Worm (Caenorhabditis elegans) whole organism, young adult: Measurements from ENCODE around the gene rilp-1.

Source experiments
- F49E8.2 ChIP-seq: sonication (generic microtip); optimal IDR thresholded peaks from 3 replicates; lab custom pipeline; 2017; ENCODE audit warnings: missing genetic modification characterization, mild to moderate bottlenecking, missing compliant biosample characterization, antibody characterized with exemption, moderate library complexity; ENCODE audit not compliant: insufficient read depth
- Y53G8AR.9 ChIP-seq: fragments of 200-800 bp; sonication (Bioruptor generic); conservative IDR thresholded peaks from 2 replicates; pipeline ENCODE4 v1.3.6; 2022; ENCODE audit warnings: missing genetic modification reagents, missing genetic modification characterization, missing compliant biosample characterization
- Y56A3A.18 ChIP-seq: fragments of 200-800 bp; sonication (Bioruptor generic); IDR thresholded peaks from 2 replicates; pipeline ENCODE4 v1.3.6; 2022; ENCODE audit warnings: missing genetic modification reagents, missing genetic modification characterization, missing compliant biosample characterization
- ZK185.1 ChIP-seq: sonication (generic microtip); optimal IDR thresholded peaks from 2 replicates; lab custom pipeline; 2016; ENCODE audit warnings: mild to moderate bottlenecking, missing genetic modification characterization, missing compliant biosample characterization; ENCODE audit not compliant: poor library complexity, severe bottlenecking
- akir-1 ChIP-seq: fragments of 200-800 bp; sonication (Bioruptor generic); optimal IDR thresholded peaks from 2 replicates; lab custom pipeline; 2018; ENCODE audit warnings: mild to moderate bottlenecking, missing genetic modification characterization, moderate library complexity, missing compliant biosample characterization
- attf-5 ChIP-seq: fragments of 200-800 bp; sonication (Bioruptor generic); optimal IDR thresholded peaks from 2 replicates; lab custom pipeline; 2018; ENCODE audit warnings: mild to moderate bottlenecking, missing genetic modification characterization, missing compliant biosample characterization
- cebp-1 ChIP-seq, 2 experiments: fragments of 200-800 bp in 1 of 2; sonication (Bioruptor generic) in 1 of 2; sonication (generic microtip) in 1 of 2; IDR thresholded peaks in 1 of 2; optimal IDR thresholded peaks in 1 of 2; 2 replicates each; pipeline versions ENCODE4 v1.3.6 to Lab custom; 2017 to 2022; ENCODE audit warnings: missing compliant biosample characterization in 2 of 2, missing genetic modification characterization in 2 of 2, mild to moderate bottlenecking in 1 of 2, missing genetic modification reagents in 1 of 2, moderate library complexity in 1 of 2
- ceh-100 ChIP-seq: fragments of 200-800 bp; sonication (Bioruptor generic); IDR thresholded peaks from 2 replicates; pipeline ENCODE4 v1.3.6; 2022; ENCODE audit warnings: missing genetic modification reagents, missing genetic modification characterization, missing compliant biosample characterization
- ceh-58 ChIP-seq: fragments of 200-800 bp; sonication (Bioruptor generic); IDR thresholded peaks from 2 replicates; pipeline ENCODE4 v1.3.6; 2022; ENCODE audit warnings: missing genetic modification characterization, missing compliant biosample characterization
- fkh-3 ChIP-seq: sonication (generic microtip); optimal IDR thresholded peaks from 2 replicates; lab custom pipeline; 2016; ENCODE audit warnings: mild to moderate bottlenecking, missing genetic modification characterization, missing compliant biosample characterization
- him-1 ChIP-seq: sonication (generic microtip); optimal IDR thresholded peaks from 2 replicates; lab custom pipeline; 2016; ENCODE audit warnings: missing genotype, missing genetic modification reagents, missing genetic modification characterization, missing compliant biosample characterization
- hlh-12 ChIP-seq: sonication (generic microtip); optimal IDR thresholded peaks from 2 replicates; lab custom pipeline; 2016; ENCODE audit warnings: missing genetic modification characterization, missing compliant biosample characterization
- hmg-1.2 ChIP-seq: fragments of 200-800 bp; sonication (Bioruptor generic); IDR thresholded peaks from 2 replicates; pipeline ENCODE4 v1.3.6; 2022; ENCODE audit warnings: missing genetic modification reagents, missing genetic modification characterization, missing compliant biosample characterization
- lin-35 ChIP-seq, 3 experiments: fragments of 150-350 bp in 2 of 3; sonication (generic microtip) in 1 of 3; optimal IDR thresholded peaks; 2 replicates each; lab custom pipeline; 2014 to 2018; ENCODE audit warnings: missing biosample characterization in 3 of 3, missing genetic modification characterization in 3 of 3, missing genetic modification reagents in 3 of 3
- lin-54 ChIP-seq: fragments of 200-800 bp; sonication (Bioruptor generic); optimal IDR thresholded peaks from 2 replicates; lab custom pipeline; 2018; ENCODE audit warnings: mild to moderate bottlenecking, missing genetic modification characterization, missing compliant biosample characterization
- lsy-27 ChIP-seq: sonication (generic microtip); optimal IDR thresholded peaks from 2 replicates; lab custom pipeline; 2017; ENCODE audit warnings: missing genetic modification characterization, mild to moderate bottlenecking, missing compliant biosample characterization, antibody characterized with exemption, missing genotype, borderline replicate concordance; ENCODE audit not compliant: insufficient read depth
- madf-10 ChIP-seq: sonication (generic microtip); optimal IDR thresholded peaks from 2 replicates; lab custom pipeline; 2016; ENCODE audit warnings: mild to moderate bottlenecking, missing genetic modification characterization, missing compliant biosample characterization
- madf-6 ChIP-seq: fragments of 200-800 bp; sonication (Bioruptor generic); IDR thresholded peaks from 2 replicates; pipeline ENCODE4 v1.3.6; 2022; ENCODE audit warnings: missing genetic modification reagents, missing genetic modification characterization, missing compliant biosample characterization
- nfyb-1 ChIP-seq: fragments of 200-800 bp; sonication (Bioruptor generic); IDR thresholded peaks from 2 replicates; pipeline ENCODE4 v1.3.6; 2022; ENCODE audit warnings: missing genetic modification reagents, missing genetic modification characterization, missing compliant biosample characterization
- pha-4 ChIP-seq: fragments of 150-350 bp; sonication (generic microtip); optimal IDR thresholded peaks from 2 replicates; lab custom pipeline; 2014; ENCODE audit warnings: missing biosample characterization, missing genetic modification reagents, missing genetic modification characterization
- rpc-1 ChIP-seq, 2 experiments: fragments of 150-350 bp in 1 of 2; sonication (generic microtip) in 1 of 2; optimal IDR thresholded peaks; 2 replicates each; lab custom pipeline; 2014 to 2018; ENCODE audit warnings: missing biosample characterization in 1 of 2, missing genetic modification characterization in 1 of 2, missing genetic modification reagents in 1 of 2, missing genotype in 1 of 2
- snpc-1.1 ChIP-seq: sonication (generic microtip); optimal IDR thresholded peaks from 2 replicates; lab custom pipeline; 2017; ENCODE audit warnings: missing genetic modification characterization, mild to moderate bottlenecking, missing compliant biosample characterization, antibody characterized with exemption, moderate library complexity, missing genotype, missing genetic modification reagents; ENCODE audit not compliant: insufficient read depth
- snpc-1.3 ChIP-seq: sonication (generic microtip); optimal IDR thresholded peaks from 2 replicates; lab custom pipeline; 2017; ENCODE audit warnings: missing genetic modification characterization, mild to moderate bottlenecking, missing compliant biosample characterization, antibody characterized with exemption, moderate library complexity, missing genotype, missing genetic modification reagents; ENCODE audit not compliant: insufficient read depth
- tbp1 ChIP-seq: fragments of 200-800 bp; sonication (Bioruptor generic); optimal IDR thresholded peaks from 2 replicates; lab custom pipeline; 2018; ENCODE audit warnings: mild to moderate bottlenecking, missing genetic modification characterization, missing compliant biosample characterization
- tbx-9 ChIP-seq: sonication (generic microtip); optimal IDR thresholded peaks from 2 replicates; lab custom pipeline; 2016; ENCODE audit warnings: borderline replicate concordance, missing genetic modification characterization, inconsistent platforms, missing compliant biosample characterization
- xnd-1 ChIP-seq: sonication (generic microtip); optimal IDR thresholded peaks from 2 replicates; lab custom pipeline; 2016; ENCODE audit warnings: missing genotype, missing genetic modification reagents, missing genetic modification characterization, missing compliant biosample characterization
- ztf-22 ChIP-seq: fragments of 200-800 bp; sonication (Bioruptor generic); optimal IDR thresholded peaks from 2 replicates; lab custom pipeline; 2018; ENCODE audit warnings: mild to moderate bottlenecking, missing genetic modification characterization, moderate library complexity, missing compliant biosample characterization
- ztf-28 ChIP-seq: fragments of 200-800 bp; sonication (Bioruptor generic); IDR thresholded peaks from 2 replicates; pipeline ENCODE4 v1.3.6; 2022; ENCODE audit warnings: missing genetic modification reagents, missing genetic modification characterization, missing compliant biosample characterization
- ztf-3 ChIP-seq: fragments of 200-800 bp; sonication (Bioruptor generic); optimal IDR thresholded peaks from 2 replicates; lab custom pipeline; 2018; ENCODE audit warnings: mild to moderate bottlenecking, missing genetic modification characterization, missing compliant biosample characterization

rilp-1 gene

DNA sequence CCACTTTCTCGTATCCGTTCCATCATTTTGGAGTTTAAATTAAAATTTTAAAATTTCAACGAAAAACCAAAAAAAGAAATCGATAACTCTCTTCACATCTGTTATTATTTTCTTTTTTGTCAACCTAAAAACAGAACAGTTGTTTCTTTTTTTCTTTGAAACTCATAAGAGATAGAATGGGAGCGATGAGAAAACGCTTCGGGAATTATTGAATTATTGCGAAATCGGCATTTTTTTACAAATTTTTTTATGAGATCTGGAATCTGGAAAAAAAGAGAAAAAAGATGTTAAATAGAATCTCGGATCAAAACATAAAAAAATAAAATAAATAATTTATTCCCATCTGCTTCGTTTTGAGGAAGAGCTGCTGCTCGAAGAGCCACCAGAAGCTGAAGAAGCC lies 21.5 kb downstream of the rilp-1 start, which contains the start of gene C46F11.5:
TSS of gene C46F11.5 (minus strand) at position 128 of the 400 bp plus-strand sequence.
- no peak for TF ChIP-seq lsy-27 (tag; lab: Kevin White, UChicago)
- TF ChIP-seq cebp-1 (GFP tag; IDR thresholded peaks at IDR 0.05; lab: Robert Waterston, UW) = peak; percentile 75
- TF ChIP-seq cebp-1 (tag; optimal IDR thresholded peaks at IDR 0.05; lab: Kevin White, UChicago) = peak; percentile 97
- TF ChIP-seq xnd-1 = no peak
- TF ChIP-seq Y56A3A.18 (GFP tag; lab: Robert Waterston, UW) = no peak

- TF ChIP-seq nfyb-1 (GFP tag; lab: Robert Waterston, UW) = 0 out of 2 replicates have a peak, but pooled peaks have one; percentile 34
- TF ChIP-seq lin-54 (GFP tag; lab: Kevin White, UChicago) = peak; percentile 28
- TF ChIP-seq madf-10 = peak; percentile 6
- TF ChIP-seq cebp-1 (GFP tag; IDR thresholded peaks at IDR 0.05; lab: Robert Waterston, UW) = peak; percentile 32; the same call in 1 of the 2 replicates
- peak; percentile 87 for TF ChIP-seq cebp-1 (tag; optimal IDR thresholded peaks at IDR 0.05; lab: Kevin White, UChicago)
- TF ChIP-seq hlh-12 (tag; lab: Kevin White, UChicago) = no peak
- peak; percentile 26 for TF ChIP-seq attf-5 (GFP tag; lab: Kevin White, UChicago)
- TF ChIP-seq him-1 = peak; percentile 66
- no peak for TF ChIP-seq ztf-3
- peak; percentile 32 for TF ChIP-seq F49E8.2 (tag; lab: Kevin White, UChicago)
- peak in 1 of 3 experiments; percentile 39 for TF ChIP-seq lin-35 (GFP tag; optimal IDR thresholded peaks at IDR 0.05; lab: Kevin White, UChicago)
- TF ChIP-seq ztf-28 (GFP tag; lab: Robert Waterston, UW) = no peak
- TF ChIP-seq pha-4 = no peak
- peak; percentile 46 for TF ChIP-seq rpc-1 (optimal IDR thresholded peaks at IDR 0.05; lab: Kevin White, UChicago)
- no peak for TF ChIP-seq rpc-1 (tag; optimal IDR thresholded peaks at IDR 0.05; lab: Kevin White, UChicago)
- TF ChIP-seq snpc-1.3 (tag; lab: Kevin White, UChicago) = peak; percentile 10
- no peak for TF ChIP-seq ztf-22 (GFP tag; lab: Kevin White, UChicago)
- no peak for TF ChIP-seq tbp1 (GFP tag; lab: Kevin White, UChicago)
- TF ChIP-seq madf-6 (GFP tag; lab: Robert Waterston, UW) = peak; percentile 61
- peak; percentile 38 for TF ChIP-seq ZK185.1 (tag; lab: Kevin White, UChicago)
- 0 out of 2 replicates have a peak, but pooled peaks have one; percentile 28 for TF ChIP-seq Y53G8AR.9
- no peak for TF ChIP-seq akir-1 (GFP tag; lab: Kevin White, UChicago)
Measured at ce11 chrIII:3664224-3664623, 28.3 kb downstream of the rilp-1 start, which contains the start of gene C46F11.4. Gene C46F11.4 (minus strand): TSS chrIII:3664304.

DNA sequence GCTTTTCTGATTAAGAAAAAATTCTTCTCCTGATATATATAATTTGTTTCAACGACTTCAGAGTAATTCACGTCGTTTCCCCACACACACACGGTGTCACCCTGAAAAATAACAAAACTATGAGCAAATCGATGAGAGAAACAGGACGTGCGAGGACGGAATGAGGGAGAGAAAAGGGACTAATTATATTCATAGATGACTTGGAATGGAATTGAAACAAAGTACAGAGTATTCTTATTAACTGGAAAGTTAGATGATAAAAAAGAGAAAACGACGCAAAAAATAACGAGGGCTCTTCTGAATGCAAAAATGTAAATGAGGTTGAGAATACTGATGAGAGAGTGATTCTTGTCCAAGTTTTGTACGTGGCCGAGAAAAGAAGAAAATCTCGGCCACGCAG lies 34.4 kb downstream of the rilp-1 start, which contains the start of gene C46F11.6:
TSS of gene C46F11.6 (minus strand) at position 101 of the 400 bp plus-strand sequence.
- TF ChIP-seq fkh-3 (tag; lab: Kevin White, UChicago) (no peak), snpc-1.1 (tag; lab: Kevin White, UChicago) (no peak), ceh-100 (GFP tag; lab: Robert Waterston, UW) (no peak), akir-1 (GFP tag; lab: Kevin White, UChicago) (no peak), ceh-58 (no peak), nfyb-1 (GFP tag; lab: Robert Waterston, UW) (no peak)

ce11 chrIII:3670984-3671383 lies 35.0 kb downstream of the rilp-1 start:
- 0 out of 2 replicates have a peak, but pooled peaks have one; percentile 5 for TF ChIP-seq hmg-1.2
- no peak for TF ChIP-seq tbx-9 (tag; lab: Kevin White, UChicago)
- TF ChIP-seq, all 124 proteins: peak for 1
